Worm (Caenorhabditis elegans): Measurements from ENCODE around the gene vem-1.

vem-1 gene

DNA sequence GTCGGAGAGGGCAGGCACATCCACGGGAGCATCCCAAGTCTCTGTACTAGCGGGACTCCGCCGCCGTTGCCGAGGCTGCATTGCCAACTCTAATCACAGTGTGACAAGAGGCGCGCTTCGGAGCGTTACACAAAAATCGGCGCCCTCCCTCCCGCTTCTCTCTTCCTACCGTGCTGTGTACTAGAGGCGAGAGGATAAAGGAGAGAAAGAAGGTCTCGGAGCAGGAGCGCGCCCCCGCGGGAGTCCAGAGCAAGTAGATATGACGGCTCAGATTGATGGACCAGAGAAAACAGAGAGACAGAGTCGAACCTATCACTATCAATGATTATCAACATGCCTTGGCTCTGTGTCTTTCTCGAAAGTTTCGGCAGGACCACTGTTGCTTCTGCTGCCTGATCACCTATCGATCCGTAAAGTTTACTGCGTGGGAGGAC, 35.3 kb downstream of the vem-1 start (continued):
- no peak for TF ChIP-seq tlp-1 (tag; optimal IDR thresholded peaks at IDR 0.05)
- peak; percentile 2 for TF ChIP-seq dsc-1 (tag; optimal IDR thresholded peaks at IDR 0.05)
- TF ChIP-seq swsn-7 (tag; optimal IDR thresholded peaks at IDR 0.05), result peak; percentile 30

DNA sequence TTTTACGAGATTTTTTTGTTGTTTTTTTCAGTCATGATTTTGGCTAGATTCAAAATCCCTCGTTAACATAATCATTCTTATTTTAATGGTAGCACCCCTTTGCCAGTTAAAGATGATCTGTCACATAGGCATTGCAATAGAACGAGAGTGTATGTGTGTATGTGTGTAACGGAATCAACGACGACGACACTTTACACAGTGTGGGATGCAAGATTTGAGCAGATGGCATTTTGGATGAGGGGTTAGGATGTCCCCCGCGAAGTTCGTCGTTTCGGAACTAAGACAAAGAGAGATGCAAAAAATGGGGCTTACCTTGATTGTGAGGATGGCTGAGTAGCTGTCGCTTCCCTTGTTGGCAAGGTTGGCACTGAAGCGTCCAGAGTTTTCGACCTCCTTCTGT, 36.3 kb downstream of the vem-1 start:
- TF ChIP-seq dsc-1 (tag; optimal IDR thresholded peaks at IDR 0.05) (peak; percentile 27), sptf-1 (tag; optimal IDR thresholded peaks at IDR 0.05) (no peak), lin-14 (GFP tag; optimal IDR thresholded peaks at IDR 0.05) (peak; percentile 13), aly-2 (tag; optimal IDR thresholded peaks at IDR 0.05) (no peak), ces-1 (GFP tag; optimal IDR thresholded peaks at IDR 0.05) (no peak), lin-13 (GFP tag; optimal IDR thresholded peaks at IDR 0.05) (no peak), nhr-85 (tag) (no peak), fkh-8 (tag; optimal IDR thresholded peaks at IDR 0.05) (no peak), mab-9 (GFP tag; IDR thresholded peaks at IDR 0.05) (no peak), skn-1 (tag; optimal IDR thresholded peaks at IDR 0.05) (no peak), mef-2 (tag; optimal IDR thresholded peaks at IDR 0.05) (no peak), rnt-1 (tag; optimal IDR thresholded peaks at IDR 0.05) (peak; percentile 35), nhr-237 (tag; optimal IDR thresholded peaks at IDR 0.05) (no peak), nhr-90 (tag; optimal IDR thresholded peaks at IDR 0.05; ENCODE audit: poor library complexity) (no peak), snu-23 (GFP tag; optimal IDR thresholded peaks at IDR 0.05) (no peak), ceh-8 (GFP tag; optimal IDR thresholded peaks at IDR 0.05) (no peak), unc-98 (GFP tag; IDR thresholded peaks at IDR 0.05) (no peak), nhr-71 (tag; optimal IDR thresholded peaks at IDR 0.05) (no peak), hpl-2 (GFP tag; optimal IDR thresholded peaks at IDR 0.05) (no peak), ceh-63 (GFP tag; optimal IDR thresholded peaks at IDR 0.05) (no peak), nhr-28 (tag; optimal IDR thresholded peaks at IDR 0.05) (no peak), isw-1 (GFP tag; IDR thresholded peaks at IDR 0.05) (no peak), grh-1 (GFP tag; IDR thresholded peaks at IDR 0.05) (no peak)

DNA sequence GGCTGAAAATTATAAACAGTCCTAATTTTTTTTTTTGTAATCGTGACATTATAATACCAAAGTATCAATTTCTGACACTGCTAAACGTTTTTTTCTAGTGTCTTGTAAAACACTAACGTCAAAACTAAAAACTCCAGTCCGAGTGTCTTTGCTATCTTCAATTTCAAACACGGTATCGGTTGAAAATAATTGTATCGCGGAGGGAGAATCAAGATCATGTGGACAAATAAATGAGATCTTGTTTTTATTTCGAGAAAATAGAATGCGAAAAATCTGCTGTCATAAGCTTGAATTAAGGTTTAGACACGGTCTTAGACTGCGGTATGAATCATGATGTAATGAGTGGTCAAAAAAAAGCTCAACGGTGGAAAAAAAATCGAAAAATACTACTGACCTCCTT, 39.7 kb downstream of the vem-1 start:
- TF ChIP-seq ceh-82 (tag; optimal IDR thresholded peaks at IDR 0.05), result peak in 1 of 3 experiments; percentile 15
- TF ChIP-seq C16A3.4 (tag; optimal IDR thresholded peaks at IDR 0.05), result peak; percentile 40
- TF ChIP-seq lir-3 (tag; optimal IDR thresholded peaks at IDR 0.05; ENCODE audit: poor library complexity), result peak; percentile 12
- no peak for TF ChIP-seq ceh-63 (GFP tag; optimal IDR thresholded peaks at IDR 0.05)
- peak; percentile 26 for TF ChIP-seq lin-14 (GFP tag; optimal IDR thresholded peaks at IDR 0.05)
- no peak for TF ChIP-seq ces-1 (GFP tag; optimal IDR thresholded peaks at IDR 0.05)
- peak; percentile 41 for TF ChIP-seq lin-39 (tag; optimal IDR thresholded peaks at IDR 0.05)
- TF ChIP-seq swsn-7 (tag; optimal IDR thresholded peaks at IDR 0.05), result peak; percentile 9
- TF ChIP-seq egl-27 (tag; optimal IDR thresholded peaks at IDR 0.05), result no peak
- peak in 1 of 2 experiments; percentile 33 for TF ChIP-seq lin-35 (GFP tag; optimal IDR thresholded peaks at IDR 0.05)
- TF ChIP-seq pag-3 (tag; optimal IDR thresholded peaks at IDR 0.05; ENCODE audit: borderline replicate concordance, insufficient read depth), result no peak
- TF ChIP-seq ztf-11 (tag; optimal IDR thresholded peaks at IDR 0.05), result no peak
- peak in 1 of 6 experiments; percentile 2 for TF ChIP-seq elt-3 (tag; optimal IDR thresholded peaks at IDR 0.05)
- TF ChIP-seq hlh-4 (tag; optimal IDR thresholded peaks at IDR 0.05), result no peak
- TF ChIP-seq mef-2 (tag; optimal IDR thresholded peaks at IDR 0.05), result no peak
- no peak for TF ChIP-seq isw-1 (GFP tag; IDR thresholded peaks at IDR 0.05)
- no peak for TF ChIP-seq F16B12.6 (tag; optimal IDR thresholded peaks at IDR 0.05)
- no peak for TF ChIP-seq aly-2 (tag; optimal IDR thresholded peaks at IDR 0.05)
- TF ChIP-seq nhr-19 (GFP tag; conservative IDR thresholded peaks at IDR 0.05), result peak; percentile 35; the same call in 1 of the 2 replicates
- TF ChIP-seq sptf-1 (tag; optimal IDR thresholded peaks at IDR 0.05), result no peak
- no peak for TF ChIP-seq nhr-85 (tag)
- peak; percentile 9 for TF ChIP-seq sox-4 (tag; optimal IDR thresholded peaks at IDR 0.05)
- TF ChIP-seq xbp-1 (tag; optimal IDR thresholded peaks at IDR 0.05), result peak; percentile 38
- no peak for TF ChIP-seq lin-15B (tag; optimal IDR thresholded peaks at IDR 0.05)
- TF ChIP-seq efl-1 (optimal IDR thresholded peaks at IDR 0.05), result peak in 1 of 2 experiments; percentile 9
- TF ChIP-seq efl-1 (GFP tag; optimal IDR thresholded peaks at IDR 0.05 in 1 of 2), result no peak
- peak; percentile 56 for TF ChIP-seq nhr-90 (tag; optimal IDR thresholded peaks at IDR 0.05; ENCODE audit: poor library complexity)
- peak; percentile 50 for TF ChIP-seq nhr-71 (tag; optimal IDR thresholded peaks at IDR 0.05)
- peak; percentile 65 for TF ChIP-seq dsc-1 (tag; optimal IDR thresholded peaks at IDR 0.05)
- peak; percentile 63 for TF ChIP-seq nhr-47 (tag; optimal IDR thresholded peaks at IDR 0.05)
- TF ChIP-seq snu-23 (GFP tag; optimal IDR thresholded peaks at IDR 0.05), result peak; percentile 68
- TF ChIP-seq lin-13 (GFP tag; optimal IDR thresholded peaks at IDR 0.05), result no peak
- TF ChIP-seq ceh-88 (GFP tag; IDR thresholded peaks at IDR 0.05), result no peak
- peak; percentile 50 for TF ChIP-seq mep-1 (tag; optimal IDR thresholded peaks at IDR 0.05)
- TF ChIP-seq fkh-10 (GFP tag; optimal IDR thresholded peaks at IDR 0.05), result no peak
- no peak for TF ChIP-seq egl-13 (tag; optimal IDR thresholded peaks at IDR 0.05)

All from whole organism, L1 larva.